Worm (Caenorhabditis elegans): Measurements from ENCODE around the gene acdh-2.

Gene acdh-2

ce11 chrII:5592857-5593256 is 45.6 kb upstream of the acdh-2 start:
- TF ChIP-seq dmd-4 (tag; optimal IDR thresholded peaks at IDR 0.05) (no peak), blmp-1 (tag; optimal IDR thresholded peaks at IDR 0.05; ENCODE audit: insufficient read depth) (no peak), peb-1 (tag; optimal IDR thresholded peaks at IDR 0.05) (no peak), nhr-12 (tag; optimal IDR thresholded peaks at IDR 0.05) (no peak), nhr-10 (tag; optimal IDR thresholded peaks at IDR 0.05) (no peak), ama-1 (optimal IDR thresholded peaks at IDR 0.05) (no peak), nhr-237 (tag; optimal IDR thresholded peaks at IDR 0.05) (no peak)

- TF ChIP-seq nhr-237 (tag; optimal IDR thresholded peaks at IDR 0.05) (no peak), nhr-11 (tag; optimal IDR thresholded peaks at IDR 0.05) (no peak), ztf-1 (GFP tag; conservative IDR thresholded peaks at IDR 0.05) (no peak), crh-2 (tag; optimal IDR thresholded peaks at IDR 0.05) (no peak), mbf-1 (tag; optimal IDR thresholded peaks at IDR 0.05) (no peak), Y55F3AM.14 (GFP tag; optimal IDR thresholded peaks at IDR 0.05) (no peak), nhr-129 (tag; optimal IDR thresholded peaks at IDR 0.05) (no peak)
Observed at ce11 chrII:5591558-5591957, 44.3 kb upstream of the acdh-2 start.

- TF ChIP-seq nhr-77 (tag; optimal IDR thresholded peaks at IDR 0.05) (no peak), ztf-4 (tag; optimal IDR thresholded peaks at IDR 0.05) (no peak), R02D3.7 (tag; optimal IDR thresholded peaks at IDR 0.05) (no peak), F13H6.1 (tag; optimal IDR thresholded peaks at IDR 0.05) (no peak), nhr-129 (tag; optimal IDR thresholded peaks at IDR 0.05) (no peak), alr-1 (tag; optimal IDR thresholded peaks at IDR 0.05) (no peak), lin-39 (tag; optimal IDR thresholded peaks at IDR 0.05) (no peak), lin-13 (GFP tag; optimal IDR thresholded peaks at IDR 0.05) (no peak), ama-1 (optimal IDR thresholded peaks at IDR 0.05) (no peak), lin-11 (tag; optimal IDR thresholded peaks at IDR 0.05) (no peak), sma-9 (GFP tag; optimal IDR thresholded peaks at IDR 0.05) (no peak), sma-9 (tag; optimal IDR thresholded peaks at IDR 0.05) (no peak), nhr-25 (tag; optimal IDR thresholded peaks at IDR 0.05) (no peak), ztf-11 (tag; optimal IDR thresholded peaks at IDR 0.05) (no peak), nhr-23 (tag; optimal IDR thresholded peaks at IDR 0.05) (no peak), snpc-4 (tag; optimal IDR thresholded peaks at IDR 0.05) (no peak)
Observed at ce11 chrII:5589690-5590089, 42.4 kb upstream of the acdh-2 start, which contains the start of gene C17G10.13. Gene C17G10.13 (minus strand): TSS chrII:5589790.

ce11 chrII:5587794-5588193 is 40.5 kb upstream of the acdh-2 start:
- TF ChIP-seq lin-39 (tag; optimal IDR thresholded peaks at IDR 0.05) (no peak), sma-3 (GFP tag; optimal IDR thresholded peaks at IDR 0.05) (no peak), zag-1 (tag; optimal IDR thresholded peaks at IDR 0.05) (no peak), ZK546.5 (tag; optimal IDR thresholded peaks at IDR 0.05) (no peak), lin-11 (tag; optimal IDR thresholded peaks at IDR 0.05) (no peak), sem-4 (tag; optimal IDR thresholded peaks at IDR 0.05) (no peak), ceh-82 (tag; optimal IDR thresholded peaks at IDR 0.05) (no peak), nhr-12 (tag; optimal IDR thresholded peaks at IDR 0.05) (no peak)

ce11 chrII:5585788-5586187 is 38.5 kb upstream of the acdh-2 start, which contains the start of gene lys-8:
Gene lys-8 (plus strand): TSS chrII:5586178.
- no peak for TF ChIP-seq nhr-12 (tag; optimal IDR thresholded peaks at IDR 0.05)
- TF ChIP-seq R02D3.7 (tag; optimal IDR thresholded peaks at IDR 0.05): no peak
- TF ChIP-seq nhr-77 (tag; optimal IDR thresholded peaks at IDR 0.05): no peak
- TF ChIP-seq skn-1 (tag; optimal IDR thresholded peaks at IDR 0.05): peak; percentile 58
- TF ChIP-seq unc-39 (tag; optimal IDR thresholded peaks at IDR 0.05): no peak
- TF ChIP-seq C34F6.9 (tag; optimal IDR thresholded peaks at IDR 0.05): no peak
- TF ChIP-seq nhr-23 (tag; optimal IDR thresholded peaks at IDR 0.05): no peak
- TF ChIP-seq ceh-82 (tag; optimal IDR thresholded peaks at IDR 0.05): no peak
- no peak for TF ChIP-seq lin-39 (tag; optimal IDR thresholded peaks at IDR 0.05)
- no peak for TF ChIP-seq nhr-21 (tag; optimal IDR thresholded peaks at IDR 0.05)
- no peak for TF ChIP-seq mdl-1 (tag; optimal IDR thresholded peaks at IDR 0.05)
- peak; percentile 67 for TF ChIP-seq crh-2 (tag; optimal IDR thresholded peaks at IDR 0.05)
- TF ChIP-seq F13H6.1 (tag; optimal IDR thresholded peaks at IDR 0.05): peak; percentile 52
- peak; percentile 32 for TF ChIP-seq gmeb-1 (tag; optimal IDR thresholded peaks at IDR 0.05)
- TF ChIP-seq fos-1 (tag; optimal IDR thresholded peaks at IDR 0.05): peak; percentile 97
- TF ChIP-seq sma-9 (GFP tag; optimal IDR thresholded peaks at IDR 0.05): peak; percentile 78
- TF ChIP-seq sma-9 (tag; optimal IDR thresholded peaks at IDR 0.05): no peak
- TF ChIP-seq dmd-4 (tag; optimal IDR thresholded peaks at IDR 0.05): no peak
